Worm (Caenorhabditis elegans) whole organism, mixed stage, embryonic: Measurements from ENCODE around the gene Y37E11AL.1.

Experiments
- M03D4.4 ChIP-seq: sonication (generic microtip); optimal IDR thresholded peaks from 2 replicates; lab custom pipeline; 2017; ENCODE audit warnings: mild to moderate bottlenecking, missing genetic modification characterization, missing compliant biosample characterization
- blmp-1 ChIP-seq: fragments of 150-350 bp; optimal IDR thresholded peaks from 2 replicates; lab custom pipeline; 2014; ENCODE audit warnings: missing biosample characterization, missing genetic modification characterization
- ceh-39 ChIP-seq: fragments of 150-350 bp; optimal IDR thresholded peaks from 2 replicates; lab custom pipeline; 2014; ENCODE audit warnings: missing biosample characterization, missing genetic modification characterization
- ceh-43 ChIP-seq: fragments of 200-800 bp; sonication (Bioruptor generic); optimal IDR thresholded peaks from 2 replicates; lab custom pipeline; 2018; ENCODE audit warnings: mild to moderate bottlenecking, missing genetic modification characterization, moderate library complexity, missing compliant biosample characterization
- ceh-83 ChIP-seq: fragments of 200-800 bp; sonication (Bioruptor generic); optimal IDR thresholded peaks from 2 replicates; lab custom pipeline; 2018; ENCODE audit warnings: mild to moderate bottlenecking, missing genetic modification characterization, missing compliant biosample characterization
- ces-1 ChIP-seq: fragments of 150-350 bp; optimal IDR thresholded peaks from 2 replicates; lab custom pipeline; 2014; ENCODE audit warnings: missing biosample characterization, missing genetic modification reagents, missing genetic modification characterization
- cnd-1 ChIP-seq: fragments of 200-800 bp; sonication (Bioruptor generic); optimal IDR thresholded peaks from 2 replicates; lab custom pipeline; 2018; ENCODE audit warnings: mild to moderate bottlenecking, missing genetic modification characterization, missing compliant biosample characterization
- drap-1 ChIP-seq: fragments of 200-800 bp; sonication (Bioruptor generic); optimal IDR thresholded peaks from 3 replicates; lab custom pipeline; 2018; ENCODE audit warnings: mild to moderate bottlenecking, missing genetic modification characterization, missing compliant biosample characterization
- elt-3 ChIP-seq: fragments of 150-350 bp; optimal IDR thresholded peaks from 2 replicates; lab custom pipeline; 2014; ENCODE audit warnings: missing biosample characterization, missing genetic modification characterization
- flh-1 ChIP-seq: fragments of 200-800 bp; sonication (Bioruptor generic); optimal IDR thresholded peaks from 2 replicates; lab custom pipeline; 2018; ENCODE audit warnings: mild to moderate bottlenecking, missing genetic modification characterization, moderate library complexity, missing compliant biosample characterization
- ham-2 ChIP-seq: fragments of 200-800 bp; sonication (Bioruptor generic); optimal IDR thresholded peaks from 2 replicates; lab custom pipeline; 2018; ENCODE audit warnings: mild to moderate bottlenecking, missing genetic modification characterization, missing compliant biosample characterization
- lin-13 ChIP-seq: fragments of 150-350 bp; optimal IDR thresholded peaks from 2 replicates; lab custom pipeline; 2014; ENCODE audit warnings: missing biosample characterization, missing genetic modification characterization
- lin-32 ChIP-seq: fragments of 200-800 bp; sonication (Bioruptor generic); optimal IDR thresholded peaks from 2 replicates; lab custom pipeline; 2018; ENCODE audit warnings: mild to moderate bottlenecking, missing genetic modification characterization, missing compliant biosample characterization
- lsy-2 ChIP-seq: fragments of 150-350 bp; optimal IDR thresholded peaks from 2 replicates; lab custom pipeline; 2014; ENCODE audit warnings: missing biosample characterization, missing genetic modification characterization
- mep-1 ChIP-seq: fragments of 150-350 bp; optimal IDR thresholded peaks from 2 replicates; lab custom pipeline; 2017; ENCODE audit warnings: missing biosample characterization, missing genetic modification reagents, missing genetic modification characterization, inconsistent platforms
- nhr-12 ChIP-seq: fragments of 150-350 bp; optimal IDR thresholded peaks from 2 replicates; lab custom pipeline; 2014; ENCODE audit warnings: missing biosample characterization, missing genetic modification characterization
- nhr-2 ChIP-seq: fragments of 150-350 bp; optimal IDR thresholded peaks from 2 replicates; lab custom pipeline; 2014; ENCODE audit warnings: missing biosample characterization, missing genetic modification characterization
- nhr-237 ChIP-seq: fragments of 150-350 bp; optimal IDR thresholded peaks from 2 replicates; lab custom pipeline; 2014; ENCODE audit warnings: missing biosample characterization, missing genetic modification characterization
- nhr-28 ChIP-seq: fragments of 150-350 bp; optimal IDR thresholded peaks from 2 replicates; lab custom pipeline; 2014; ENCODE audit warnings: missing biosample characterization, missing genetic modification characterization
- pha-4 ChIP-seq: fragments of 150-350 bp; optimal IDR thresholded peaks from 2 replicates; lab custom pipeline; 2018; ENCODE audit warnings: missing biosample characterization, missing genetic modification reagents, missing genetic modification characterization
- sem-2 ChIP-seq: fragments of 200-800 bp; sonication (Bioruptor generic); optimal IDR thresholded peaks from 2 replicates; lab custom pipeline; 2018; ENCODE audit warnings: mild to moderate bottlenecking, missing genetic modification characterization, missing compliant biosample characterization
- snpc-4 ChIP-seq: fragments of 150-350 bp; optimal IDR thresholded peaks from 2 replicates; lab custom pipeline; 2014; ENCODE audit warnings: missing biosample characterization, missing genetic modification characterization
- tbx-8 ChIP-seq: fragments of 200-800 bp; sonication (Bioruptor generic); optimal IDR thresholded peaks from 2 replicates; lab custom pipeline; 2018; ENCODE audit warnings: mild to moderate bottlenecking, missing genetic modification characterization, moderate library complexity, missing compliant biosample characterization
- unc-120 ChIP-seq: sonication (generic microtip); optimal IDR thresholded peaks from 2 replicates; lab custom pipeline; 2017; ENCODE audit warnings: missing genetic modification characterization, missing compliant biosample characterization; ENCODE audit not compliant: poor library complexity, severe bottlenecking
- zip-8 ChIP-seq: fragments of 150-350 bp; optimal IDR thresholded peaks from 2 replicates; lab custom pipeline; 2014; ENCODE audit warnings: missing biosample characterization, missing genetic modification characterization
- ztf-11 ChIP-seq: fragments of 150-350 bp; optimal IDR thresholded peaks from 2 replicates; lab custom pipeline; 2014; ENCODE audit warnings: missing biosample characterization, missing genetic modification characterization

Y37E11AL.1 gene

DNA sequence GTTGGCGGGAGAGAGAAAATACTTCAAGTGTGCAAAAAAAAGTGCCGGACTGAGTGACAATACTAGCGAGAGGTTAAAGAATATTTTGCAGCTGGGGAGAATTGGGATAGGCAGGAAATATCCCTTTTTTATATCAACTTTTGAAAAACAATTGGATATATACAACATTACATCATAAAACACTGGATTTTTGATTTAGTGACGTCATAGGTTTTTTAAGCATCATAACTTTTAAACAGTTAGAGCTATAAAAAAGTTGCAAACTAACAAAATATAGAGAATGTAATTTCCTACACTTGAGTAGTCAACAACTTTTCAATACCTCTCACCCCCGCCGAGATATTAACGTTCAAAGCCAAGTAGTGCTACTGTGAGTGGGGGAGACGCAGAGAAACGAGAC is 1.4 kb downstream of the Y37E11AL.1 start:
- TF ChIP-seq zip-8 (tag; lab: Kevin White, UChicago) (peak; percentile 94), cnd-1 (tag; lab: Kevin White, UChicago) (no peak)

DNA sequence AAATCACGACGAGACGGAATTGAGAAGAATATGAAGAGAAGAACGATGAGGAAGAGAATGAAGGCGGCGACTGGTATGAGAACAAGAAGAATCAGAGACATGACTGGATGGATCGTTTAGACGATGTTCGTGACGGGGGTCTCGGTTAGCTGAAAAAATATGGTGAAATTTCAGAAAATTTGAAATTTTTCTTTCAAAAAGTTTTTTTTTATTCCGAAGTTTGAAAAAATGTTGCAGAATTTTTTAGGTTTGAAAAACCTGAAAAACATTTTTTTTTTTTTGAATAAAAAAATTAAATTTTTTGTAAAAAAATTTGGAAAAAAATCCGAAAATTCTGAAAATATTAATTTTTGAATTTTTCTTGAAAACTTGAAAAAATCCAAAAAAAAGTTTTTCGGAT is 9.8 kb downstream of the Y37E11AL.1 start, which contains the start of gene Y37E11AM.3:
TSS of gene Y37E11AM.3 (minus strand) at position 101 of the 400 bp plus-strand sequence.
- TF ChIP-seq blmp-1 (tag; lab: Kevin White, UChicago): no peak
- TF ChIP-seq lin-32 (GFP tag; lab: Kevin White, UChicago): no peak
- no peak for TF ChIP-seq nhr-2 (tag; lab: Kevin White, UChicago)
- TF ChIP-seq cnd-1 (tag; lab: Kevin White, UChicago): no peak
- TF ChIP-seq nhr-237 (tag; lab: Kevin White, UChicago): no peak
- TF ChIP-seq unc-120: no peak
- no peak for TF ChIP-seq flh-1 (GFP tag; lab: Kevin White, UChicago)
- TF ChIP-seq, all 35 proteins: peak for 0

DNA sequence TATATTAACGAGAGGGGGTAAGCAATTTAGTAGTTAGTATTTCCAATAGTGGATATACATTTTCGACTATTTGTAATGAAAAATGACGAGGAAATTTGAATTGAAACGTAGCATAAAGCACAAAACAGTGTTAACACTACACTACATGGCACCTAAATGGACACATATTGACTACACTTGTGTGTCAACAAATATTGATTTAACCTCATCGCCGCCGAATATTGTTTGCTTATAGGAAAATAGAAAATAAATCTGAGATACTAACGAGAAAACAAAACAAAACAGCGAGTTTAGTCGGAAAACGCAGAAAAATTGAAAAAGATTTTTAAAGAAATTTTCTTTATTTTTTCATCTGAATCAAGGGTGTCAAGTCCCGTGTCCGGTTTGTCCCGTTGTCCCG is 11.3 kb downstream of the Y37E11AL.1 start:
- TF ChIP-seq pha-4 (tag; lab: Kevin White, UChicago) (peak; percentile 72), M03D4.4 (tag; lab: Kevin White, UChicago) (no peak)

DNA sequence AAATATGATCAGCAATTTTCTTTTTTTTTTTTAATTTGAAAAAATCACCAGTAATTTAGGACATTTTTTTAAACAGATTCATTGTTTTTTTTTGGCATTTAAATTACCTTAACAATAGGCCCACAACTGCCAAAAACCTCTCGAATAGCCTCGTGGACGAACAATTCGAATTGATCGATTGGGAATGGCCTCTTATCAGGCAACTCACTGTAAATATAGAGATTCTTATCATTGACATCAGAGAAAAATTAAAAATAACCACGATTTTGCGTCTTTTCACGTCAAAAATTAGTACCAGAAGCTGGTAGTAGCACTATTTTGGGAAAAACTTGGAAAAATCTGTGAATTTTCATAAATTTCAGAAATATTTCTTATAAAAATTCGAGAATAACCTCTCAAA is 12.7 kb downstream of the Y37E11AL.1 start:
- no peak for TF ChIP-seq sem-2 (GFP tag; lab: Kevin White, UChicago)
- no peak for TF ChIP-seq tbx-8 (GFP tag; lab: Kevin White, UChicago)
- no peak for TF ChIP-seq ztf-11
- TF ChIP-seq flh-1 (GFP tag; lab: Kevin White, UChicago): no peak
- TF ChIP-seq nhr-237 (tag; lab: Kevin White, UChicago): no peak
- no peak for TF ChIP-seq ceh-39 (tag; lab: Kevin White, UChicago)
- no peak for TF ChIP-seq ceh-83 (GFP tag; lab: Kevin White, UChicago)
- TF ChIP-seq M03D4.4 (tag; lab: Kevin White, UChicago): no peak
- TF ChIP-seq lsy-2 (tag; lab: Kevin White, UChicago): no peak
- no peak for TF ChIP-seq drap-1 (GFP tag; lab: Kevin White, UChicago)

DNA sequence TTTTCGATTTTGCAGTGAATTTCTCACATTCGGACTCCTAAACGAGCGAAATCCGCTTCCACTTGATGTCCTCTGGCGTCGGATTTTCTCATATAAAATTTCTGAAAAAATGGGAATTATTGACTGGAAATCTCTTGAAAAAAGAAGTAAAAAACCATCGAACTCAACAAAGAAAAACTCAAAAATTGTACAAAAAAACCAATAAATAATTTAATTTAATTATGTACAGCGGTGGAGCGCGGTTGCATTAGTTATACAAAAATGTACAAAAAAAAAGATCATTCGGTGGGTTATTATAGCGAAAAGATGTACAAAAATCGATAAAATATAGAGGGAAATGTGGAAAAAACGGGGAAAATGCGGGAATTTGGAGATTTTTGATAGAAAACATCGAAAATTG is 13.4 kb downstream of the Y37E11AL.1 start, which contains the start of gene Y37E11AM.4:
TSS of gene Y37E11AM.4 (minus strand) at position 101 of the 400 bp plus-strand sequence.
- no peak for TF ChIP-seq ham-2

DNA sequence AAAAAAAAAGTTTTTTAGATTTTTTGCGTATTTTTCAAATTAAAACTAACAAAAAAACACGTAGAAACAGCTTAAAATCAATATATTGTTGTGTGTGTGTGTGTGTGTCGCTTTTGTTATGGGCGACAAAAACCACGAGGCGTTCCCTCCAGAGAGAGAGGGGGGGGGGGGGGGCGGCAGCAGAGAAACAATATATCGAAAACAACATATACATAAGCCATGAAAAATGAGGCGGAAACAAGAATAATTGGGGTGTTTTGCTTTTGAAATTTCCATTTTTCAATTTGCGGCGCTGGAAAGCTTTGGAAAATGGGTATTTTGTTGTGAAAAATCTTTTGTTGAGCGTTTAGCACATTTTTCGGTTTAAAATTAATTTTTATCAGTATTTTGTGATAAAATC is 16.1 kb downstream of the Y37E11AL.1 start, which contains the start of gene Y37E11AM.2:
TSS of gene Y37E11AM.2 (minus strand) at position 101 of the 400 bp plus-strand sequence.
- TF ChIP-seq ceh-43 (no peak), ham-2 (no peak)

DNA sequence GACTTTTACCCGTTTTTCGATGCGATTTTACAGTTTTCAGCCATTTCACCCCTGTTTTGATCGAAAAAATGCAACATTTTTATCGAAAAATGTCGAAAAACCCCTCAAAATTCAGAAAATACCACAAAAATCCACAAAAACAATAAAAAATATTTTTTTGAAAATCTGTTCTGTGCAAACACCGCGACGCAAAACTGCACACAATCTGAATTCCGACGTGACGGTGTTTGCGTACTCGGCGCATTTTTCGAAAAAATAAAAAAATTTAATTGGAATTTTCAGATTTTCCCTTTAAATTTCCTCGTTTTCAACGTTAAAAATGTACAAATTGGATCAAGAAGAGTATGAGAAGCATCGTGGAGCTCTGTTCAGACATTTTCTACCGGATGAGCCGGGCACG is 16.5 kb downstream of the Y37E11AL.1 start, which contains the start of gene smgl-2:
TSS of gene smgl-2 (plus strand) at position 320 of the 400 bp plus-strand sequence.
- TF ChIP-seq ces-1 (GFP tag; lab: Kevin White, UChicago) (peak; percentile 62), drap-1 (GFP tag; lab: Kevin White, UChicago) (no peak), pha-4 (tag; lab: Kevin White, UChicago) (peak; percentile 23), lsy-2 (tag; lab: Kevin White, UChicago) (peak; percentile 71), nhr-237 (tag; lab: Kevin White, UChicago) (peak; percentile 44), snpc-4 (tag; lab: Kevin White, UChicago) (no peak), mep-1 (tag; lab: Kevin White, UChicago) (peak; percentile 81), ceh-39 (tag; lab: Kevin White, UChicago) (no peak), nhr-28 (tag; lab: Kevin White, UChicago) (no peak), nhr-12 (tag; lab: Kevin White, UChicago) (no peak), elt-3 (no peak), lin-13 (tag; lab: Kevin White, UChicago) (peak; percentile 28), nhr-2 (tag; lab: Kevin White, UChicago) (peak; percentile 11)

DNA sequence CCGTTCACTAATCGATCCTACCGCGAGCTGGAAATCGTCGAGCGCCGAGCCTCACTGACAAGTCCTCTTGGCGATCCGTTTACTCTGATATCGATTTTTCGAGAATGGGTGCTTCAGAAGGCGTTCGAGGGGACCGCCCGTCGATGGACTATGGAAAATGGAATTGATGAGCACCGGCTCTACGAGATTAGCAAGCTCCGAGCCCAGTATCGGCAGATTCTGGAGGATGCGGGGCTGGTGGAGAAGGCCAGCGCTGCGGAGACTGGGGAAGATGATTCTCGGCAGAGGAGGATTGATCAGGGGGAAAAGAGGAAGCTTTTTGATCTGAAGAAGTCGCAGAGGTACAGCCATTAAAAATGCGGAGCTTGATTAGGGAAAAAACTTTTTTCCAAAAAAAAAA is 22.1 kb downstream of the Y37E11AL.1 start:
- TF ChIP-seq lin-13 (tag; lab: Kevin White, UChicago): no peak
- no peak for TF ChIP-seq nhr-237 (tag; lab: Kevin White, UChicago)
- no peak for TF ChIP-seq unc-120
- no peak for TF ChIP-seq M03D4.4 (tag; lab: Kevin White, UChicago)
- TF ChIP-seq mep-1 (tag; lab: Kevin White, UChicago): no peak
